Fruit fly (Drosophila melanogaster) whole organism, embryonic: ENCODE data around the gene CG5892.

Experiments
- Atf3 ChIP-seq: fragments of 200-800 bp; sonication (Bioruptor generic); optimal IDR thresholded peaks from 3 replicates; lab custom pipeline; 2016; ENCODE audit warnings: missing biosample characterization, missing genetic modification characterization
- CG11085 ChIP-seq: fragments of 200-800 bp; sonication (Bioruptor generic); IDR thresholded peaks from 2 replicates; pipeline ENCODE4 v1.3.6; 2022; ENCODE audit warnings: missing biosample characterization, missing genetic modification characterization
- CG15073 ChIP-seq: fragments of 200-800 bp; sonication (Bioruptor generic); optimal IDR thresholded peaks from 2 replicates; lab custom pipeline; 2016; ENCODE audit warnings: missing biosample characterization, missing genetic modification characterization
- CG15479 ChIP-seq: fragments of 200-800 bp; sonication (Bioruptor generic); optimal IDR thresholded peaks from 3 replicates; lab custom pipeline; 2019; ENCODE audit warnings: missing biosample characterization, mild to moderate bottlenecking, missing genetic modification characterization, moderate library complexity
- CG15601 ChIP-seq: fragments of 200-800 bp; sonication (Bioruptor generic); optimal IDR thresholded peaks from 3 replicates; lab custom pipeline; 2019; ENCODE audit warnings: missing biosample characterization, mild to moderate bottlenecking, missing genetic modification characterization, moderate library complexity
- CG1647 ChIP-seq: fragments of 200-800 bp; sonication (Bioruptor generic); optimal IDR thresholded peaks from 3 replicates; lab custom pipeline; 2016; ENCODE audit warnings: missing biosample characterization, missing genetic modification characterization
- CG16779 ChIP-seq: fragments of 200-800 bp; sonication (Bioruptor generic); IDR thresholded peaks from 2 replicates; pipeline ENCODE4 v1.3.6; 2022; ENCODE audit warnings: missing biosample characterization, missing genetic modification characterization
- CG17359 ChIP-seq: fragments of 200-800 bp; sonication (Bioruptor generic); optimal IDR thresholded peaks from 3 replicates; lab custom pipeline; 2018; ENCODE audit warnings: missing biosample characterization, mild to moderate bottlenecking, missing genetic modification characterization, moderate library complexity
- CG17361 ChIP-seq: fragments of 200-800 bp; sonication (Bioruptor generic); IDR thresholded peaks from 3 replicates; pipeline ENCODE4 v1.3.6; 2022; ENCODE audit warnings: missing biosample characterization, missing genetic modification characterization
- CG17912 ChIP-seq: fragments of 200-800 bp; sonication (Bioruptor generic); optimal IDR thresholded peaks from 2 replicates; lab custom pipeline; 2018; ENCODE audit warnings: missing biosample characterization, mild to moderate bottlenecking, missing genetic modification characterization
- CG30020 ChIP-seq: fragments of 200-800 bp; optimal IDR thresholded peaks from 2 replicates; lab custom pipeline; 2019; ENCODE audit warnings: missing biosample characterization, mild to moderate bottlenecking, missing genetic modification characterization, moderate library complexity
- CG32772 ChIP-seq: fragments of 200-800 bp; sonication (Bioruptor generic); IDR thresholded peaks from 2 replicates; pipeline ENCODE4 v1.3.6; 2022; ENCODE audit warnings: missing biosample characterization, missing genetic modification characterization
- CG3995 ChIP-seq: fragments of 200-800 bp; sonication (Bioruptor generic); optimal IDR thresholded peaks from 3 replicates; lab custom pipeline; 2016; ENCODE audit warnings: missing biosample characterization, missing genetic modification characterization
- CG4328 ChIP-seq: fragments of 200-800 bp; sonication (Bioruptor generic); optimal IDR thresholded peaks from 3 replicates; lab custom pipeline; 2017; ENCODE audit warnings: missing biosample characterization, missing genetic modification reagents, missing genetic modification characterization
- CG4424 ChIP-seq: fragments of 200-800 bp; sonication (Bioruptor generic); optimal IDR thresholded peaks from 3 replicates; lab custom pipeline; 2016; ENCODE audit warnings: missing biosample characterization, missing genetic modification characterization
- CG6272 ChIP-seq: fragments of 200-800 bp; sonication (Bioruptor generic); IDR thresholded peaks from 2 replicates; pipeline ENCODE4 v1.3.6; 2022; ENCODE audit warnings: missing biosample characterization, missing genetic modification characterization
- CG6791 ChIP-seq: fragments of 200-800 bp; sonication (Bioruptor generic); IDR thresholded peaks from 3 replicates; pipeline ENCODE4 v1.3.6; 2022; ENCODE audit warnings: missing biosample characterization, missing genetic modification characterization; ENCODE audit not compliant: partially characterized antibody
- CG6813 ChIP-seq: fragments of 200-800 bp; sonication (Bioruptor generic); optimal IDR thresholded peaks from 2 replicates; lab custom pipeline; 2017; ENCODE audit warnings: missing biosample characterization, missing genetic modification characterization, mild to moderate bottlenecking, moderate library complexity, missing genetic modification reagents
- CG7372 ChIP-seq: fragments of 200-800 bp; sonication (Bioruptor generic); IDR thresholded peaks from 2 replicates; pipeline ENCODE4 v1.3.6; 2022; ENCODE audit warnings: missing biosample characterization, missing genetic modification characterization
- CG7786 ChIP-seq: fragments of 200-800 bp; sonication (Bioruptor generic); optimal IDR thresholded peaks from 2 replicates; lab custom pipeline; 2016; ENCODE audit warnings: missing biosample characterization, missing genetic modification characterization
- CG8944 ChIP-seq: fragments of 200-800 bp; sonication (Bioruptor generic); optimal IDR thresholded peaks from 3 replicates; lab custom pipeline; 2016; ENCODE audit warnings: missing biosample characterization, missing genetic modification characterization
- CG9727 ChIP-seq: fragments of 200-800 bp; sonication (Bioruptor generic); optimal IDR thresholded peaks from 3 replicates; lab custom pipeline; 2017; ENCODE audit warnings: missing biosample characterization, mild to moderate bottlenecking, missing genetic modification characterization
- D ChIP-seq, 2 experiments: fragments of 200-800 bp in 1 of 2; fragments of >200 bp in 1 of 2; sonication (Bioruptor generic) in 1 of 2; optimal IDR thresholded peaks; 2 replicates in 1 of 2; 3 replicates in 1 of 2; lab custom pipeline; 2017; ENCODE audit warnings: mild to moderate bottlenecking in 1 of 2, missing biosample characterization in 1 of 2, missing genetic modification characterization in 1 of 2, missing genetic modification reagents in 1 of 2
- D19B ChIP-seq: fragments of 200-800 bp; sonication (Bioruptor generic); optimal IDR thresholded peaks from 2 replicates; lab custom pipeline; 2017; ENCODE audit warnings: missing biosample characterization, mild to moderate bottlenecking, missing genetic modification characterization
- Dip2 ChIP-seq: fragments of 200-800 bp; sonication (Bioruptor generic); IDR thresholded peaks from 2 replicates; pipeline ENCODE4 v1.3.6; 2022; ENCODE audit warnings: missing biosample characterization, missing genetic modification characterization
- Doc3 ChIP-seq: fragments of 200-800 bp; sonication (Bioruptor generic); IDR thresholded peaks from 3 replicates; pipeline ENCODE4 v1.3.6; 2022; ENCODE audit warnings: missing biosample characterization, missing genetic modification characterization; ENCODE audit not compliant: partially characterized antibody
- Fer1 ChIP-seq: fragments of 200-800 bp; sonication (Bioruptor generic); optimal IDR thresholded peaks from 2 replicates; lab custom pipeline; 2017; ENCODE audit warnings: missing biosample characterization, mild to moderate bottlenecking, missing genetic modification characterization
- Fer3 ChIP-seq: fragments of 200-800 bp; sonication (Bioruptor generic); optimal IDR thresholded peaks from 2 replicates; lab custom pipeline; 2018; ENCODE audit warnings: missing biosample characterization, mild to moderate bottlenecking, missing genetic modification characterization, moderate library complexity
- Jarid2 ChIP-seq: fragments of 200-800 bp; sonication (Bioruptor generic); optimal IDR thresholded peaks from 3 replicates; lab custom pipeline; 2017; ENCODE audit warnings: mild to moderate bottlenecking, missing biosample characterization, missing genetic modification reagents, missing genetic modification characterization
- Kr ChIP-seq: fragments of 200-800 bp; sonication (Bioruptor generic); optimal IDR thresholded peaks from 2 replicates; lab custom pipeline; 2017; ENCODE audit warnings: missing biosample characterization, mild to moderate bottlenecking, missing genetic modification characterization
- MBD-R2 ChIP-seq: fragments of 200-800 bp; sonication (Bioruptor generic); IDR thresholded peaks from 2 replicates; pipeline ENCODE4 v1.3.6; 2022; ENCODE audit warnings: missing biosample characterization, missing genetic modification characterization
- Mad ChIP-seq: fragments of 200-800 bp; sonication (Bioruptor generic); optimal IDR thresholded peaks from 2 replicates; lab custom pipeline; 2016; ENCODE audit warnings: missing biosample characterization, missing genetic modification characterization
- Max ChIP-seq: fragments of 200-800 bp; sonication (Bioruptor generic); optimal IDR thresholded peaks from 2 replicates; lab custom pipeline; 2016; ENCODE audit warnings: missing biosample characterization, mild to moderate bottlenecking, missing genetic modification characterization
- Myb ChIP-seq: fragments of 200-800 bp; sonication (Bioruptor generic); optimal IDR thresholded peaks from 2 replicates; lab custom pipeline; 2016; ENCODE audit warnings: missing biosample characterization, missing genetic modification characterization
- ab ChIP-seq: fragments of 200-800 bp; sonication (Bioruptor generic); optimal IDR thresholded peaks from 2 replicates; lab custom pipeline; 2016; ENCODE audit warnings: missing biosample characterization, missing genetic modification characterization
- ac ChIP-seq: fragments of 200-800 bp; sonication (Bioruptor generic); optimal IDR thresholded peaks from 3 replicates; lab custom pipeline; 2017; ENCODE audit warnings: missing biosample characterization, mild to moderate bottlenecking, missing genetic modification characterization
- ash1 ChIP-seq: fragments of 200-800 bp; sonication (Bioruptor generic); optimal IDR thresholded peaks from 2 replicates; lab custom pipeline; 2018; ENCODE audit warnings: missing biosample characterization, mild to moderate bottlenecking, missing genetic modification characterization
- dm ChIP-seq: fragments of 200-800 bp; sonication (Bioruptor generic); optimal IDR thresholded peaks from 3 replicates; lab custom pipeline; 2016; ENCODE audit warnings: missing biosample characterization, missing genetic modification characterization
- dysf ChIP-seq: fragments of 200-800 bp; sonication (Bioruptor generic); IDR thresholded peaks from 3 replicates; pipeline ENCODE4 v1.3.6; 2022; ENCODE audit warnings: missing biosample characterization, missing genetic modification characterization
- gsb ChIP-seq: fragments of 200-800 bp; sonication (Bioruptor generic); IDR thresholded peaks from 2 replicates; pipeline ENCODE4 v1.3.6; 2022; ENCODE audit warnings: missing biosample characterization, missing genetic modification characterization
- hb ChIP-seq: fragments of 200-800 bp; sonication (Bioruptor generic); IDR thresholded peaks from 3 replicates; pipeline ENCODE4 v1.3.6; 2022; ENCODE audit warnings: missing biosample characterization, missing genetic modification characterization; ENCODE audit not compliant: partially characterized antibody
- her ChIP-seq: fragments of 200-800 bp; sonication (Bioruptor generic); optimal IDR thresholded peaks from 2 replicates; lab custom pipeline; 2016; ENCODE audit warnings: missing biosample characterization, missing genetic modification characterization
- pfk ChIP-seq: fragments of 200-800 bp; sonication (Bioruptor generic); optimal IDR thresholded peaks from 2 replicates; lab custom pipeline; 2018; ENCODE audit warnings: missing biosample characterization, mild to moderate bottlenecking, missing genetic modification characterization, moderate library complexity
- run ChIP-seq: fragments of 200-800 bp; sonication (Bioruptor generic); optimal IDR thresholded peaks from 3 replicates; lab custom pipeline; 2018; ENCODE audit warnings: missing biosample characterization, mild to moderate bottlenecking, missing genetic modification characterization
- sc ChIP-seq, 3 experiments: fragments of >200 bp in 2 of 3; fragments of 200-800 bp in 1 of 3; sonication (Bioruptor generic) in 1 of 3; optimal IDR thresholded peaks; 2 replicates in 2 of 3; 3 replicates in 1 of 3; lab custom pipeline; 2017; ENCODE audit warnings: mild to moderate bottlenecking in 1 of 3, missing biosample characterization in 1 of 3, missing genetic modification characterization in 1 of 3, missing genetic modification reagents in 1 of 3
- sd ChIP-seq: fragments of 200-800 bp; sonication (Bioruptor generic); optimal IDR thresholded peaks from 3 replicates; lab custom pipeline; 2018; ENCODE audit warnings: missing biosample characterization, mild to moderate bottlenecking, missing genetic modification characterization, moderate library complexity
- sens ChIP-seq: fragments of 200-800 bp; sonication (Bioruptor generic); peaks from one replicate; lab custom pipeline; 2016; ENCODE audit warnings: missing biosample characterization, missing genetic modification characterization
- unpg ChIP-seq: fragments of 200-800 bp; sonication (Bioruptor generic); optimal IDR thresholded peaks from 3 replicates; lab custom pipeline; 2018; ENCODE audit warnings: missing biosample characterization, mild to moderate bottlenecking, missing genetic modification characterization, moderate library complexity
- zfh2 ChIP-seq: fragments of 200-800 bp; sonication (Bioruptor generic); optimal IDR thresholded peaks from 2 replicates; lab custom pipeline; 2016; ENCODE audit warnings: missing biosample characterization, missing genetic modification characterization

CG5892 gene

dm6 chr3R:21204500-21205167 is 37.8 kb upstream of the CG5892 start (continued):
- TF ChIP-seq ash1 (GFP tag; lab: Kevin White, UChicago) (no peak), CG11085 (GFP tag; lab: Robert Waterston, UW) (no peak; the same call in 1 of the 2 replicates), sens (GFP tag; lab: Kevin White, UChicago) (peak; percentile 99), CG1647 (peak; percentile 61), Doc3 (GFP tag; lab: Robert Waterston, UW) (no peak), CG32772 (GFP tag; lab: Robert Waterston, UW) (peak; percentile 71), zfh2 (GFP tag; lab: Kevin White, UChicago) (peak; percentile 5), run (tag; lab: Kevin White, UChicago) (peak; percentile 88), CG6813 (GFP tag; lab: Kevin White, UChicago) (peak; percentile 76), CG4328 (peak; percentile 34), sc (optimal IDR thresholded peaks at IDR 0.05; lab: Kevin White, UChicago) (no peak), sc (GFP tag; optimal IDR thresholded peaks at IDR 0.05; lab: Kevin White, UChicago) (peak; percentile 78), CG7786 (GFP tag; lab: Kevin White, UChicago) (peak; percentile 55), CG15601 (peak; percentile 88), Dip2 (GFP tag; lab: Robert Waterston, UW) (no peak), dysf (GFP tag; lab: Robert Waterston, UW) (peak; percentile 87), Myb (GFP tag; lab: Kevin White, UChicago) (peak; percentile 40), CG17361 (peak; percentile 95), Jarid2 (GFP tag; lab: Kevin White, UChicago) (peak; percentile 65), pfk (GFP tag; lab: Kevin White, UChicago) (peak; percentile 92), hb (GFP tag; lab: Robert Waterston, UW) (no peak), CG17912 (GFP tag; lab: Kevin White, UChicago) (no peak), CG6272 (peak; percentile 28; the same call in 1 of the 2 replicates), sd (tag; lab: Kevin White, UChicago) (peak; percentile 59), CG9727 (GFP tag; lab: Kevin White, UChicago) (peak; percentile 78), MBD-R2 (GFP tag; lab: Robert Waterston, UW) (no peak), Max (peak; percentile 72), CG8944 (GFP tag; lab: Kevin White, UChicago) (peak; percentile 67), Mad (GFP tag; lab: Kevin White, UChicago) (peak; percentile 58), Kr (GFP tag; lab: Kevin White, UChicago) (no peak), her (GFP tag; lab: Kevin White, UChicago) (peak; percentile 80), D (optimal IDR thresholded peaks at IDR 0.05; lab: Kevin White, UChicago) (no peak), D (GFP tag; optimal IDR thresholded peaks at IDR 0.05; lab: Kevin White, UChicago) (peak; percentile 84), gsb (GFP tag; lab: Robert Waterston, UW) (no peak), CG30020 (tag; lab: Kevin White, UChicago) (peak; percentile 25), CG7372 (GFP tag; lab: Robert Waterston, UW) (peak; percentile 52), ac (GFP tag; lab: Kevin White, UChicago) (peak; percentile 22), CG15073 (no peak), CG17359 (tag; lab: Kevin White, UChicago) (peak; percentile 90), CG6791 (GFP tag; lab: Robert Waterston, UW) (no peak), CG4424 (GFP tag; lab: Kevin White, UChicago) (peak; percentile 83), Fer1 (GFP tag; lab: Kevin White, UChicago) (peak; percentile 75), unpg (GFP tag; lab: Kevin White, UChicago) (peak; percentile 87), D19B (GFP tag; lab: Kevin White, UChicago) (peak; percentile 82), CG15479 (GFP tag; lab: Kevin White, UChicago) (no peak), dm (GFP tag; lab: Kevin White, UChicago) (peak; percentile 81), CG3995 (GFP tag; lab: Kevin White, UChicago) (peak; percentile 18), Fer3 (peak; percentile 50), Atf3 (peak; percentile 76), CG16779 (no peak), ab (GFP tag; lab: Kevin White, UChicago) (peak; percentile 52)
